Fruit fly (Drosophila melanogaster) whole organism, embryonic: ENCODE measurements around the gene Prim1.

Source experiments
- Ada2b ChIP-seq: fragments of 200-800 bp; sonication (Bioruptor generic); IDR thresholded peaks from 2 replicates; pipeline ENCODE4 v1.3.6; 2022; ENCODE audit warnings: missing biosample characterization, missing genetic modification characterization
- Asciz ChIP-seq: fragments of 200-800 bp; sonication (Bioruptor generic); optimal IDR thresholded peaks from 2 replicates; lab custom pipeline; 2017; ENCODE audit warnings: missing biosample characterization, mild to moderate bottlenecking, missing genetic modification characterization, missing genetic modification reagents
- CG10321 ChIP-seq: fragments of 200-800 bp; sonication (Bioruptor generic); IDR thresholded peaks from 2 replicates; pipeline ENCODE4 v1.3.6; 2022; ENCODE audit warnings: missing biosample characterization, missing genetic modification characterization
- CG11560 ChIP-seq: fragments of 200-800 bp; sonication (Bioruptor generic); IDR thresholded peaks from 3 replicates; pipeline ENCODE4 v1.3.6; 2022; ENCODE audit warnings: missing biosample characterization, missing genetic modification characterization
- CG12155 ChIP-seq: fragments of 200-800 bp; sonication (Bioruptor generic); optimal IDR thresholded peaks from 3 replicates; lab custom pipeline; 2016; ENCODE audit warnings: missing biosample characterization, missing genetic modification characterization
- CG14014 ChIP-seq: fragments of 200-800 bp; sonication (Bioruptor generic); IDR thresholded peaks from 2 replicates; pipeline ENCODE4 v1.3.6; 2022; ENCODE audit warnings: missing biosample characterization, missing genetic modification characterization
- CG17385 ChIP-seq: fragments of 200-800 bp; sonication (Bioruptor generic); optimal IDR thresholded peaks from 3 replicates; lab custom pipeline; 2018; ENCODE audit warnings: missing biosample characterization, mild to moderate bottlenecking, missing genetic modification characterization
- CG2120 ChIP-seq: fragments of 200-800 bp; sonication (Bioruptor generic); optimal IDR thresholded peaks from 3 replicates; lab custom pipeline; 2016; ENCODE audit warnings: missing biosample characterization, missing genetic modification characterization
- CG2889 ChIP-seq: fragments of 200-800 bp; sonication (Bioruptor generic); IDR thresholded peaks from 3 replicates; pipeline ENCODE4 v1.3.6; 2022; ENCODE audit warnings: missing biosample characterization, missing genetic modification characterization
- CG31224 ChIP-seq: fragments of 200-800 bp; sonication (Bioruptor generic); IDR thresholded peaks from 2 replicates; pipeline ENCODE4 v1.3.6; 2022; ENCODE audit warnings: missing biosample characterization, missing genetic modification characterization
- CG31441 ChIP-seq: fragments of 200-800 bp; sonication (Bioruptor generic); IDR thresholded peaks from 2 replicates; pipeline ENCODE4 v1.3.6; 2022; ENCODE audit warnings: missing biosample characterization, missing genetic modification characterization
- CG3163 ChIP-seq: fragments of 200-800 bp; sonication (Bioruptor generic); optimal IDR thresholded peaks from 3 replicates; lab custom pipeline; 2016; ENCODE audit warnings: missing biosample characterization, missing genetic modification characterization
- CG3281 ChIP-seq: fragments of 200-800 bp; sonication (Bioruptor generic); optimal IDR thresholded peaks from 3 replicates; lab custom pipeline; 2017; ENCODE audit warnings: missing biosample characterization, mild to moderate bottlenecking, missing genetic modification characterization
- CG4328 ChIP-seq: fragments of 200-800 bp; sonication (Bioruptor generic); optimal IDR thresholded peaks from 3 replicates; lab custom pipeline; 2017; ENCODE audit warnings: missing biosample characterization, missing genetic modification reagents, missing genetic modification characterization
- CG8388 ChIP-seq: fragments of 200-800 bp; sonication (Bioruptor generic); optimal IDR thresholded peaks from 2 replicates; lab custom pipeline; 2019; ENCODE audit warnings: missing biosample characterization, mild to moderate bottlenecking, missing genetic modification characterization, moderate library complexity
- CG8765 ChIP-seq: fragments of 200-800 bp; sonication (Bioruptor generic); IDR thresholded peaks from 2 replicates; pipeline ENCODE4 v1.3.6; 2022; ENCODE audit warnings: missing biosample characterization, missing genetic modification characterization
- CG9817 ChIP-seq: fragments of 200-800 bp; sonication (Bioruptor generic); optimal IDR thresholded peaks from 2 replicates; lab custom pipeline; 2018; ENCODE audit warnings: missing biosample characterization, mild to moderate bottlenecking, missing genetic modification characterization, moderate library complexity
- CTCF ChIP-seq: fragments of 200-800 bp; sonication (Bioruptor generic); optimal IDR thresholded peaks from 2 replicates; lab custom pipeline; 2017; ENCODE audit warnings: missing biosample characterization, mild to moderate bottlenecking, missing genetic modification characterization, moderate library complexity
- CrebB ChIP-seq: fragments of 200-800 bp; sonication (Bioruptor generic); optimal IDR thresholded peaks from 3 replicates; lab custom pipeline; 2018; ENCODE audit warnings: missing biosample characterization, mild to moderate bottlenecking, missing genetic modification characterization
- Doc3 ChIP-seq: fragments of 200-800 bp; sonication (Bioruptor generic); IDR thresholded peaks from 3 replicates; pipeline ENCODE4 v1.3.6; 2022; ENCODE audit warnings: missing biosample characterization, missing genetic modification characterization; ENCODE audit not compliant: partially characterized antibody
- Dref ChIP-seq: fragments of 200-800 bp; sonication (Bioruptor generic); IDR thresholded peaks from 2 replicates; pipeline ENCODE4 v1.3.6; 2022; ENCODE audit warnings: missing biosample characterization, missing genetic modification characterization
- Fer1 ChIP-seq: fragments of 200-800 bp; sonication (Bioruptor generic); optimal IDR thresholded peaks from 2 replicates; lab custom pipeline; 2017; ENCODE audit warnings: missing biosample characterization, mild to moderate bottlenecking, missing genetic modification characterization
- Fer3 ChIP-seq: fragments of 200-800 bp; sonication (Bioruptor generic); optimal IDR thresholded peaks from 2 replicates; lab custom pipeline; 2018; ENCODE audit warnings: missing biosample characterization, mild to moderate bottlenecking, missing genetic modification characterization, moderate library complexity
- GATAe ChIP-seq: fragments of 200-800 bp; sonication (Bioruptor generic); conservative IDR thresholded peaks from 2 replicates; pipeline ENCODE4 v1.3.6; 2022; ENCODE audit warnings: missing biosample characterization, missing genetic modification characterization
- Gug ChIP-seq: fragments of 200-800 bp; sonication (Bioruptor generic); IDR thresholded peaks from 4 replicates; pipeline ENCODE4 v1.3.6; 2022; ENCODE audit warnings: missing biosample characterization, missing genetic modification characterization
- H2.0 ChIP-seq: fragments of 200-800 bp; sonication (Bioruptor generic); IDR thresholded peaks from 2 replicates; pipeline ENCODE4 v1.3.6; 2022; ENCODE audit warnings: missing biosample characterization, missing genetic modification characterization
- HHEX ChIP-seq: fragments of 200-800 bp; sonication (Bioruptor generic); optimal IDR thresholded peaks from 3 replicates; lab custom pipeline; 2017; ENCODE audit warnings: missing biosample characterization, mild to moderate bottlenecking, missing genetic modification characterization, missing genetic modification reagents
- HmgD ChIP-seq: fragments of 200-800 bp; sonication (Bioruptor generic); optimal IDR thresholded peaks from 3 replicates; lab custom pipeline; 2016; ENCODE audit warnings: missing biosample characterization, missing genetic modification characterization
- HmgZ ChIP-seq: fragments of 200-800 bp; sonication (Bioruptor generic); optimal IDR thresholded peaks from 2 replicates; lab custom pipeline; 2018; ENCODE audit warnings: missing biosample characterization, mild to moderate bottlenecking, missing genetic modification characterization
- Hsf ChIP-seq: fragments of 200-800 bp; sonication (Bioruptor generic); optimal IDR thresholded peaks from 3 replicates; lab custom pipeline; 2016; ENCODE audit warnings: missing biosample characterization, missing genetic modification characterization
- Mes4 ChIP-seq: fragments of 200-800 bp; sonication (Bioruptor generic); optimal IDR thresholded peaks from 2 replicates; lab custom pipeline; 2016; ENCODE audit warnings: missing biosample characterization, missing genetic modification characterization
- Myb ChIP-seq: fragments of 200-800 bp; sonication (Bioruptor generic); optimal IDR thresholded peaks from 2 replicates; lab custom pipeline; 2016; ENCODE audit warnings: missing biosample characterization, missing genetic modification characterization
- Nf-YB ChIP-seq: fragments of 200-800 bp; sonication (Bioruptor generic); optimal IDR thresholded peaks from 3 replicates; lab custom pipeline; 2019; ENCODE audit warnings: missing biosample characterization, mild to moderate bottlenecking, missing genetic modification characterization, moderate library complexity
- Sox100B ChIP-seq: fragments of 200-800 bp; sonication (Bioruptor generic); optimal IDR thresholded peaks from 3 replicates; lab custom pipeline; 2018; ENCODE audit warnings: missing biosample characterization, mild to moderate bottlenecking, missing genetic modification characterization
- Spps ChIP-seq: fragments of 200-800 bp; sonication (Bioruptor generic); optimal IDR thresholded peaks from 2 replicates; lab custom pipeline; 2018; ENCODE audit warnings: missing biosample characterization, mild to moderate bottlenecking, missing genetic modification characterization
- Xrp1 ChIP-seq: fragments of 200-800 bp; sonication (Bioruptor generic); IDR thresholded peaks from 2 replicates; pipeline ENCODE4 v1.3.6; 2022; ENCODE audit warnings: missing biosample characterization, missing genetic modification characterization
- ash1 ChIP-seq: fragments of 200-800 bp; sonication (Bioruptor generic); optimal IDR thresholded peaks from 2 replicates; lab custom pipeline; 2018; ENCODE audit warnings: missing biosample characterization, mild to moderate bottlenecking, missing genetic modification characterization
- bab2 ChIP-seq: fragments of 200-800 bp; sonication (Bioruptor generic); optimal IDR thresholded peaks from 2 replicates; lab custom pipeline; 2016; ENCODE audit warnings: missing biosample characterization, missing genetic modification characterization
- bsh ChIP-seq, 2 experiments: fragments of 200-800 bp; sonication (Bioruptor generic); optimal IDR thresholded peaks; 2 replicates each; lab custom pipeline; 2017 to 2018; ENCODE audit warnings: mild to moderate bottlenecking in 2 of 2, missing biosample characterization in 2 of 2, missing genetic modification characterization in 2 of 2, moderate library complexity in 1 of 2
- cg ChIP-seq: fragments of 200-800 bp; sonication (Bioruptor generic); optimal IDR thresholded peaks from 3 replicates; lab custom pipeline; 2019; ENCODE audit warnings: missing biosample characterization, mild to moderate bottlenecking, missing genetic modification characterization, moderate library complexity
- chn ChIP-seq: fragments of 200-800 bp; sonication (Bioruptor generic); optimal IDR thresholded peaks from 2 replicates; lab custom pipeline; 2016; ENCODE audit warnings: missing biosample characterization, missing genetic modification characterization
- danr ChIP-seq: fragments of 200-800 bp; sonication (Bioruptor generic); IDR thresholded peaks from 2 replicates; pipeline ENCODE4 v1.3.6; 2022; ENCODE audit warnings: missing biosample characterization, missing genetic modification characterization
- dysf ChIP-seq: fragments of 200-800 bp; sonication (Bioruptor generic); IDR thresholded peaks from 3 replicates; pipeline ENCODE4 v1.3.6; 2022; ENCODE audit warnings: missing biosample characterization, missing genetic modification characterization
- gem ChIP-seq: fragments of 200-800 bp; sonication (Bioruptor generic); optimal IDR thresholded peaks from 2 replicates; lab custom pipeline; 2019; ENCODE audit warnings: missing biosample characterization, mild to moderate bottlenecking, missing genetic modification characterization, moderate library complexity
- gfzf ChIP-seq: fragments of 200-800 bp; sonication (Bioruptor generic); optimal IDR thresholded peaks from 2 replicates; lab custom pipeline; 2016; ENCODE audit warnings: missing biosample characterization, mild to moderate bottlenecking, missing genetic modification characterization, moderate library complexity
- h ChIP-seq: fragments of >200 bp; optimal IDR thresholded peaks from 2 replicates; lab custom pipeline; 2017
- hb ChIP-seq: fragments of 200-800 bp; sonication (Bioruptor generic); IDR thresholded peaks from 3 replicates; pipeline ENCODE4 v1.3.6; 2022; ENCODE audit warnings: missing biosample characterization, missing genetic modification characterization; ENCODE audit not compliant: partially characterized antibody
- jing ChIP-seq: fragments of 200-800 bp; sonication (Bioruptor generic); optimal IDR thresholded peaks from 2 replicates; lab custom pipeline; 2018; ENCODE audit warnings: missing biosample characterization, mild to moderate bottlenecking, missing genetic modification characterization
- onecut ChIP-seq: fragments of 200-800 bp; sonication (Bioruptor generic); IDR thresholded peaks from 2 replicates; pipeline ENCODE4 v1.3.6; 2022; ENCODE audit warnings: missing biosample characterization, missing genetic modification characterization
- sim ChIP-seq: fragments of 200-800 bp; sonication (Bioruptor generic); IDR thresholded peaks from 2 replicates; pipeline ENCODE4 v1.3.6; 2022; ENCODE audit warnings: missing biosample characterization, missing genetic modification characterization
- ttk ChIP-seq: fragments of 200-800 bp; sonication (Bioruptor generic); IDR thresholded peaks from 2 replicates; pipeline ENCODE4 v2.1.2; 2022; ENCODE audit warnings: missing biosample characterization, missing genetic modification characterization
- zfh1 ChIP-seq: fragments of 200-800 bp; sonication (Bioruptor generic); IDR thresholded peaks from 3 replicates; pipeline ENCODE4 v1.3.6; 2022; ENCODE audit warnings: missing biosample characterization, missing genetic modification characterization
- zfh2 ChIP-seq: fragments of 200-800 bp; sonication (Bioruptor generic); optimal IDR thresholded peaks from 2 replicates; lab custom pipeline; 2016; ENCODE audit warnings: missing biosample characterization, missing genetic modification characterization

The Prim1 gene

dm6 chr3L:8314788-8315140 is 25.4 kb upstream of the Prim1 start (continued):
- TF ChIP-seq danr (GFP tag; lab: Robert Waterston, UW) (no peak), CG3163 (GFP tag; lab: Kevin White, UChicago) (no peak), CG9817 (no peak), CG2120 (GFP tag; lab: Kevin White, UChicago) (peak; percentile 53), Fer1 (GFP tag; lab: Kevin White, UChicago) (peak; percentile 46), Gug (GFP tag; lab: Robert Waterston, UW) (peak; percentile 15; the same call in 1 of the 4 replicates), CG2889 (GFP tag; lab: Robert Waterston, UW) (no peak), Ada2b (GFP tag; lab: Robert Waterston, UW) (peak; percentile 44; the same call in 1 of the 2 replicates), CG11560 (tag; lab: Robert Waterston, UW) (no peak), GATAe (no peak), Myb (GFP tag; lab: Kevin White, UChicago) (no peak), HmgD (GFP tag; lab: Kevin White, UChicago) (no peak), dysf (no peak; the same call in 2 of the 3 replicates), bsh (GFP tag; optimal IDR thresholded peaks at IDR 0.05; lab: Kevin White, UChicago) (peak in 1 of 2 experiments; percentile 16), CG3281 (GFP tag; lab: Kevin White, UChicago) (peak; percentile 34), Dref (GFP tag; lab: Robert Waterston, UW) (no peak), ash1 (GFP tag; lab: Kevin White, UChicago) (no peak), ttk (GFP tag; lab: Robert Waterston, UW) (no peak; the same call in 1 of the 2 replicates), hb (GFP tag; lab: Robert Waterston, UW) (no peak), gem (tag; lab: Kevin White, UChicago) (no peak), Mes4 (no peak), CG8765 (GFP tag; lab: Robert Waterston, UW) (no peak), onecut (GFP tag; lab: Robert Waterston, UW) (peak; percentile 44), bab2 (GFP tag; lab: Kevin White, UChicago) (no peak), Hsf (GFP tag; lab: Kevin White, UChicago) (no peak), CG31441 (no peak), CG12155 (GFP tag; lab: Kevin White, UChicago) (peak; percentile 2), Doc3 (no peak), zfh2 (GFP tag; lab: Kevin White, UChicago) (no peak), CG17385 (GFP tag; lab: Kevin White, UChicago) (no peak), cg (GFP tag; lab: Kevin White, UChicago) (no peak), zfh1 (no peak; the same call in 2 of the 3 replicates), chn (GFP tag; lab: Kevin White, UChicago) (peak; percentile 16), CG14014 (0 out of 2 replicates have a peak, but pooled peaks have one; percentile 8), CTCF (GFP tag; lab: Kevin White, UChicago) (no peak), CG31224 (GFP tag; lab: Robert Waterston, UW) (no peak), Nf-YB (GFP tag; lab: Kevin White, UChicago) (no peak), sim (no peak), HmgZ (no peak), gfzf (GFP tag; lab: Kevin White, UChicago) (no peak), Sox100B (GFP tag; lab: Kevin White, UChicago) (no peak), Xrp1 (GFP tag; lab: Robert Waterston, UW) (peak; percentile 30; the same call in 1 of the 2 replicates), Asciz (GFP tag; lab: Kevin White, UChicago) (no peak), h (lab: Kevin White, UChicago) (no peak), jing (GFP tag; lab: Kevin White, UChicago) (no peak), CG10321 (no peak), Fer3 (peak; percentile 21), CG4328 (GFP tag; lab: Kevin White, UChicago) (no peak), CrebB (tag; lab: Kevin White, UChicago) (peak; percentile 11), CG8388 (GFP tag; lab: Kevin White, UChicago) (no peak), Spps (tag; lab: Kevin White, UChicago) (no peak), HHEX (peak; percentile 4), H2.0 (0 out of 2 replicates have a peak, but pooled peaks have one; percentile 24)
